Worm (Caenorhabditis elegans) whole organism, late embryonic: ENCODE data around the gene sam-10.

Experiments
- F13H6.1 ChIP-seq: sonication (generic microtip); optimal IDR thresholded peaks from 2 replicates; lab custom pipeline; 2016; ENCODE audit warnings: missing genetic modification characterization, missing compliant biosample characterization
- ceh-22 ChIP-seq: sonication (generic microtip); optimal IDR thresholded peaks from 2 replicates; lab custom pipeline; 2017; ENCODE audit warnings: missing biosample characterization, missing genetic modification characterization
- hlh-13 ChIP-seq: fragments of 200-800 bp; sonication (Bioruptor generic); optimal IDR thresholded peaks from 2 replicates; lab custom pipeline; 2018; ENCODE audit warnings: mild to moderate bottlenecking, missing genetic modification characterization, missing compliant biosample characterization
- pha-2 ChIP-seq: sonication (generic microtip); optimal IDR thresholded peaks from 2 replicates; lab custom pipeline; 2017; ENCODE audit warnings: mild to moderate bottlenecking, missing genetic modification characterization, missing compliant biosample characterization
- pha-4 ChIP-seq: fragments of 150-350 bp; optimal IDR thresholded peaks from 2 replicates; lab custom pipeline; 2018; ENCODE audit warnings: missing biosample characterization, missing genetic modification reagents, missing genetic modification characterization
- pqm-1 ChIP-seq: sonication (generic microtip); optimal IDR thresholded peaks from 2 replicates; lab custom pipeline; 2016; ENCODE audit warnings: missing genetic modification characterization, missing compliant biosample characterization

- TF ChIP-seq pha-2 (tag; lab: Kevin White, UChicago) (no peak), pha-4 (tag; lab: Kevin White, UChicago) (no peak), ceh-22 (tag; lab: Kevin White, UChicago) (no peak), F13H6.1 (tag; lab: Kevin White, UChicago) (no peak), pqm-1 (tag; lab: Kevin White, UChicago) (no peak), hlh-13 (GFP tag; lab: Kevin White, UChicago) (no peak)
Observed at ce11 chrII:13293502-13293901, 36.8 kb downstream of the sam-10 start.
